Worm (Caenorhabditis elegans) whole organism, midembryonic: Measurements from ENCODE around the gene F44F4.15.

Source experiments
- flt-1 ChIP-seq: fragments of 200-800 bp; sonication (Bioruptor generic); IDR thresholded peaks from 2 replicates; pipeline ENCODE4 v1.3.6; 2022; ENCODE audit warnings: missing genetic modification characterization, missing compliant biosample characterization
- med-1 ChIP-seq: sonication (generic microtip); optimal IDR thresholded peaks from 2 replicates; lab custom pipeline; 2017; ENCODE audit warnings: missing genetic modification characterization, mild to moderate bottlenecking, missing compliant biosample characterization, antibody characterized with exemption, missing genetic modification reagents; ENCODE audit not compliant: insufficient read depth
- ztf-23 ChIP-seq: fragments of 200-800 bp; sonication (Bioruptor generic); IDR thresholded peaks from 2 replicates; pipeline ENCODE4 v1.3.6; 2022; ENCODE audit warnings: missing genetic modification reagents, missing genetic modification characterization, missing compliant biosample characterization

ce11 chrII:10949383-10949782 is 34.9 kb downstream of the F44F4.15 start:
- TF ChIP-seq ztf-23 = no peak
- TF ChIP-seq flt-1 = no peak
- no peak for TF ChIP-seq med-1 (GFP tag; lab: Kevin White, UChicago)
